Worm (Caenorhabditis elegans): ENCODE measurements around the gene set-27.

DNA sequence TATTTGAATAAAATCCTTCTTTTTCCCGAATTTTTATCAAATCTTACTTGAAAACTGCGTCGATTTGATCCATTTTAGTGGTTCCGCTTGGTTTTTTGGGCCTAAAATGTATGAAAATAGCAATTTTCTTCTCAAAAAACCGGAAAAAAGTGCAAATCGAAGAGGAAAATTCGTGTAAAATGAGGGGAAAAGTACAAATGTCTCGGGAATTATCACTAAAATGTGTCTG, 24.2 kb downstream of the set-27 start, which contains the start of gene Y71H2AM.11:
- TF ChIP-seq zag-1 (tag; optimal IDR thresholded peaks at IDR 0.05), result no peak
- TF ChIP-seq nhr-23 (tag; optimal IDR thresholded peaks at IDR 0.05), result no peak
- no peak for TF ChIP-seq nhr-77 (tag; optimal IDR thresholded peaks at IDR 0.05)
- no peak for TF ChIP-seq R02D3.7 (tag; optimal IDR thresholded peaks at IDR 0.05)
- no peak for TF ChIP-seq mdl-1 (tag; optimal IDR thresholded peaks at IDR 0.05)
- no peak for TF ChIP-seq ama-1 (optimal IDR thresholded peaks at IDR 0.05)
- TF ChIP-seq nhr-12 (tag; optimal IDR thresholded peaks at IDR 0.05), result no peak
- no peak for TF ChIP-seq ZK546.5 (tag; optimal IDR thresholded peaks at IDR 0.05)
- TF ChIP-seq snpc-4 (tag; optimal IDR thresholded peaks at IDR 0.05), result no peak
- TF ChIP-seq lin-13 (GFP tag; optimal IDR thresholded peaks at IDR 0.05), result no peak
